Comparison of ENCODE assay signal across 1 fruit fly cellular context in the genomic region with DNA sequence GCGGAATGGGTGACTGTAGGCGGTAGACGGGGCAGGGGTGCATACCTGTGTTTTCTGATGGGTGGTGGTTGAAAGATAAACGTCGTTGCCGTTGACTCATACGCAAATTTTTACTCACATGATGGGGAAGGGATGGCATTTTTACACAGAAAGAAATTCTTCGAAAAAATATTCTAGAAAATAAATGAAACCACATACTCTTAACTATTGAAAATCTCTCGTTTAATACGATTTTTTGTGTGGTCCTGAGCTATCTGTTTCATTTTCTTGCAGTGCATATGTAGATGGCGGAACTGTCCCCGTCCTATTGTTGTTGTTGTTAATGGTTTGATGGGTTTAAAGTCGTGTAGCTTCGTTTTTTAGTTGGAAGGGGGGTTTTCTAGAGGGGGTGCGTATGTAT.
TF ChIP-seq lines count a peak whose summit lies in the region.

No protein-coding gene starts in this region.

TF ChIP-seq in whole organism, embryonic, 481 proteins besides CTCF, POLR2A, EP300 and RAD21 (continued from another document):
- TF ChIP-seq Bteb2 (GFP tag; optimal IDR thresholded peaks at IDR 0.05; lab: Kevin White, UChicago) = no peak
- TF ChIP-seq CG7839 (tag; optimal IDR thresholded peaks at IDR 0.05; lab: Kevin White, UChicago) = peak; percentile 39
- TF ChIP-seq vvl (GFP tag; IDR thresholded peaks at IDR 0.05; lab: Robert Waterston, UW) = peak; percentile 45; the same call in 1 of the 2 replicates
- TF ChIP-seq CG10543 (GFP tag; optimal IDR thresholded peaks at IDR 0.05; lab: Kevin White, UChicago) = no peak
- TF ChIP-seq nmo (GFP tag; optimal IDR thresholded peaks at IDR 0.05; lab: Kevin White, UChicago) = peak; percentile 16
- TF ChIP-seq CG2678 (tag; optimal IDR thresholded peaks at IDR 0.05; lab: Kevin White, UChicago) = peak; percentile 49
- TF ChIP-seq sob (GFP tag; IDR thresholded peaks at IDR 0.05; lab: Robert Waterston, UW) = no peak
- no peak for TF ChIP-seq CG17568 (GFP tag; optimal IDR thresholded peaks at IDR 0.05; lab: Kevin White, UChicago)
- no peak for TF ChIP-seq prd (optimal IDR thresholded peaks at IDR 0.05; lab: Kevin White, UChicago)
- TF ChIP-seq prd (GFP tag; IDR thresholded peaks at IDR 0.05; lab: Robert Waterston, UW) = peak; percentile 49; the same call in 1 of the 3 replicates
- peak; percentile 22 for TF ChIP-seq lilli (GFP tag; optimal IDR thresholded peaks at IDR 0.05; lab: Kevin White, UChicago)
- peak; percentile 29; the same call in 1 of the 4 replicates for TF ChIP-seq Gug (GFP tag; IDR thresholded peaks at IDR 0.05; lab: Robert Waterston, UW)
- no peak for TF ChIP-seq az2 (GFP tag; optimal IDR thresholded peaks at IDR 0.05; lab: Kevin White, UChicago)
- TF ChIP-seq nom (GFP tag; optimal IDR thresholded peaks at IDR 0.05; lab: Kevin White, UChicago) = no peak
- TF ChIP-seq al (GFP tag; IDR thresholded peaks at IDR 0.05; lab: Robert Waterston, UW) = no peak
- TF ChIP-seq dmrt99B (tag; optimal IDR thresholded peaks at IDR 0.05; lab: Kevin White, UChicago) = peak; percentile 43
- TF ChIP-seq twi (tag; optimal IDR thresholded peaks at IDR 0.05; lab: Kevin White, UChicago) = no peak
- peak; percentile 50; the same call in 1 of the 3 replicates for TF ChIP-seq CG11456 (GFP tag; IDR thresholded peaks at IDR 0.05; lab: Robert Waterston, UW)
- peak; percentile 38; the same call in 1 of the 2 replicates for TF ChIP-seq Awh (GFP tag; IDR thresholded peaks at IDR 0.05; lab: Robert Waterston, UW)
- no peak for TF ChIP-seq psq (GFP tag; optimal IDR thresholded peaks at IDR 0.05; lab: Kevin White, UChicago)
- TF ChIP-seq Sox102F (GFP tag; optimal IDR thresholded peaks at IDR 0.05; lab: Kevin White, UChicago) = peak; percentile 44
- TF ChIP-seq hkb (optimal IDR thresholded peaks at IDR 0.05; lab: Kevin White, UChicago) = no peak
- TF ChIP-seq hkb (GFP tag; IDR thresholded peaks at IDR 0.05; lab: Robert Waterston, UW) = peak; percentile 52; the same call in 1 of the 2 replicates
- TF ChIP-seq CG11093 (GFP tag; IDR thresholded peaks at IDR 0.05; lab: Robert Waterston, UW) = 0 out of 3 replicates have a peak, but pooled peaks have one; percentile 25
- peak; percentile 85 for TF ChIP-seq Med (GFP tag; lab: Kevin White, UChicago)
- peak; percentile 35 for TF ChIP-seq CG2120 (GFP tag; optimal IDR thresholded peaks at IDR 0.05; lab: Kevin White, UChicago)
- peak; percentile 30 for TF ChIP-seq Hmr (GFP tag; optimal IDR thresholded peaks at IDR 0.05; lab: Kevin White, UChicago)
- peak; percentile 77 for TF ChIP-seq sens (GFP tag; lab: Kevin White, UChicago)
- TF ChIP-seq cwo (GFP tag; optimal IDR thresholded peaks at IDR 0.05; lab: Kevin White, UChicago) = peak; percentile 16
- no peak for TF ChIP-seq CG11085 (GFP tag; IDR thresholded peaks at IDR 0.05; lab: Robert Waterston, UW)
- peak; percentile 16 for TF ChIP-seq CG3281 (GFP tag; optimal IDR thresholded peaks at IDR 0.05; lab: Kevin White, UChicago)
- TF ChIP-seq hb (GFP tag; IDR thresholded peaks at IDR 0.05; lab: Robert Waterston, UW; ENCODE audit: partially characterized antibody) = no peak
- TF ChIP-seq H15 (GFP tag; IDR thresholded peaks at IDR 0.05; lab: Robert Waterston, UW) = 0 out of 3 replicates have a peak, but pooled peaks have one; percentile 22
- no peak for TF ChIP-seq CG8290 (GFP tag; optimal IDR thresholded peaks at IDR 0.05; lab: Kevin White, UChicago)
- TF ChIP-seq CG8290 (tag; optimal IDR thresholded peaks at IDR 0.05; lab: Kevin White, UChicago) = peak in 1 of 2 experiments; percentile 6
- TF ChIP-seq D19A (tag; optimal IDR thresholded peaks at IDR 0.05; lab: Kevin White, UChicago) = no peak
- TF ChIP-seq pan (optimal IDR thresholded peaks at IDR 0.05; lab: Kevin White, UChicago) = no peak
- no peak for TF ChIP-seq pan (GFP tag; optimal IDR thresholded peaks at IDR 0.05 in 1 of 2, IDR thresholded peaks at IDR 0.05 in 1 of 2)
- no peak for TF ChIP-seq Adf1 (GFP tag; IDR thresholded peaks at IDR 0.05; lab: Robert Waterston, UW)
- peak; percentile 15 for TF ChIP-seq CG4820 (GFP tag; optimal IDR thresholded peaks at IDR 0.05; lab: Kevin White, UChicago)
- TF ChIP-seq slou (GFP tag; optimal IDR thresholded peaks at IDR 0.05; lab: Kevin White, UChicago) = no peak
- TF ChIP-seq E2f2 (GFP tag; IDR thresholded peaks at IDR 0.05; lab: Robert Waterston, UW) = peak; percentile 22; the same call in 1 of the 2 replicates
- peak; percentile 18; the same call in 1 of the 3 replicates for TF ChIP-seq so (GFP tag; IDR thresholded peaks at IDR 0.05; lab: Robert Waterston, UW)
- TF ChIP-seq Xbp1 (GFP tag; optimal IDR thresholded peaks at IDR 0.05; lab: Kevin White, UChicago) = peak; percentile 32
- TF ChIP-seq CG2129 (GFP tag; IDR thresholded peaks at IDR 0.05; lab: Robert Waterston, UW; ENCODE audit: partially characterized antibody) = no peak
- peak; percentile 7 for TF ChIP-seq CG12391 (tag; optimal IDR thresholded peaks at IDR 0.05; lab: Kevin White, UChicago)
- TF ChIP-seq CG6689 (GFP tag; IDR thresholded peaks at IDR 0.05; lab: Robert Waterston, UW) = no peak
- TF ChIP-seq CG4360 (GFP tag; IDR thresholded peaks at IDR 0.05; lab: Robert Waterston, UW) = 0 out of 2 replicates have a peak, but pooled peaks have one; percentile 36
- peak; percentile 57 for TF ChIP-seq lab (GFP tag; optimal IDR thresholded peaks at IDR 0.05; lab: Kevin White, UChicago)
- TF ChIP-seq zf30C (GFP tag; optimal IDR thresholded peaks at IDR 0.05; lab: Kevin White, UChicago) = peak; percentile 14
- peak; percentile 50; the same call in 1 of the 2 replicates for TF ChIP-seq ttk (GFP tag; IDR thresholded peaks at IDR 0.05; lab: Robert Waterston, UW)
- no peak for TF ChIP-seq CG1832 (GFP tag; optimal IDR thresholded peaks at IDR 0.05; lab: Kevin White, UChicago)
- TF ChIP-seq dysf (GFP tag; IDR thresholded peaks at IDR 0.05; lab: Robert Waterston, UW) = peak; percentile 54; the same call in 2 of the 3 replicates
- peak; percentile 25; the same call in 1 of the 2 replicates for TF ChIP-seq CG10366 (GFP tag; IDR thresholded peaks at IDR 0.05; lab: Robert Waterston, UW)
- no peak for TF ChIP-seq CG5245 (GFP tag; optimal IDR thresholded peaks at IDR 0.05; lab: Kevin White, UChicago)
- TF ChIP-seq CG13424 (tag; optimal IDR thresholded peaks at IDR 0.05; lab: Kevin White, UChicago) = peak; percentile 11
- TF ChIP-seq CG10209 (GFP tag; optimal IDR thresholded peaks at IDR 0.05; lab: Kevin White, UChicago) = peak; percentile 7
- 0 out of 3 replicates have a peak, but pooled peaks have one; percentile 17 for TF ChIP-seq CG7357 (GFP tag; IDR thresholded peaks at IDR 0.05; lab: Robert Waterston, UW)
- TF ChIP-seq CG8924 (tag; optimal IDR thresholded peaks at IDR 0.05; lab: Kevin White, UChicago) = peak; percentile 17
TF ChIP-seq in whole organism, embryonic: peak in this region for 90.
